Worm (Caenorhabditis elegans): ENCODE data around the gene Y64G10A.2.

Y64G10A.2 gene

ce11 chrIV:14244357-14244756, at the start of gene Y64G10A.2:
Gene Y64G10A.2 (minus strand): TSS chrIV:14244457.
- TF ChIP-seq unc-62 (GFP tag; optimal IDR thresholded peaks at IDR 0.05), result no peak

ce11 chrIV:14291601-14292000, 47.3 kb upstream of the Y64G10A.2 start, which contains the start of gene Y64G10A.7:
Gene Y64G10A.7 (plus strand): TSS chrIV:14291901.
- no peak for TF ChIP-seq unc-62 (GFP tag; optimal IDR thresholded peaks at IDR 0.05)

- no peak for TF ChIP-seq unc-62 (GFP tag; optimal IDR thresholded peaks at IDR 0.05)
Measured at ce11 chrIV:14284920-14285319, 40.7 kb upstream of the Y64G10A.2 start.

- TF ChIP-seq unc-62 (GFP tag; optimal IDR thresholded peaks at IDR 0.05), result no peak
Measured at ce11 chrIV:14276773-14277388, 32.6 kb upstream of the Y64G10A.2 start.

- TF ChIP-seq unc-62 (GFP tag; optimal IDR thresholded peaks at IDR 0.05), result no peak
Measured at ce11 chrIV:14276160-14276559, 31.9 kb upstream of the Y64G10A.2 start, which contains the start of gene ilcr-1. Gene ilcr-1 (plus strand): TSS chrIV:14276460.

ce11 chrIV:14274834-14275233, 30.6 kb upstream of the Y64G10A.2 start:
- TF ChIP-seq unc-62 (GFP tag; optimal IDR thresholded peaks at IDR 0.05), result no peak

ce11 chrIV:14272561-14272960, 28.3 kb upstream of the Y64G10A.2 start:
- TF ChIP-seq unc-62 (GFP tag; optimal IDR thresholded peaks at IDR 0.05), result no peak

- TF ChIP-seq unc-62 (GFP tag; optimal IDR thresholded peaks at IDR 0.05), result no peak
Measured at ce11 chrIV:14269932-14270331, 25.7 kb upstream of the Y64G10A.2 start.

- TF ChIP-seq unc-62 (GFP tag; optimal IDR thresholded peaks at IDR 0.05), result no peak
Measured at ce11 chrIV:14268882-14269281, 24.6 kb upstream of the Y64G10A.2 start.

- TF ChIP-seq unc-62 (GFP tag; optimal IDR thresholded peaks at IDR 0.05), result no peak
Measured at ce11 chrIV:14260761-14261160, 16.5 kb upstream of the Y64G10A.2 start.

- no peak for TF ChIP-seq unc-62 (GFP tag; optimal IDR thresholded peaks at IDR 0.05)
Measured at ce11 chrIV:14259197-14259596, 14.9 kb upstream of the Y64G10A.2 start.

ce11 chrIV:14257528-14257927, 13.3 kb upstream of the Y64G10A.2 start:
- no peak for TF ChIP-seq unc-62 (GFP tag; optimal IDR thresholded peaks at IDR 0.05)

ce11 chrIV:14255605-14256004, 11.3 kb upstream of the Y64G10A.2 start:
- TF ChIP-seq unc-62 (GFP tag; optimal IDR thresholded peaks at IDR 0.05), result no peak

ce11 chrIV:14250113-14250512, 5.9 kb upstream of the Y64G10A.2 start, which contains the start of gene srab-24:
Gene srab-24 (minus strand): TSS chrIV:14250213.
- TF ChIP-seq unc-62 (GFP tag; optimal IDR thresholded peaks at IDR 0.05), result no peak

- TF ChIP-seq unc-62 (GFP tag; optimal IDR thresholded peaks at IDR 0.05), result no peak
Measured at ce11 chrIV:14249447-14249846, 5.2 kb upstream of the Y64G10A.2 start.

- TF ChIP-seq unc-62 (GFP tag; optimal IDR thresholded peaks at IDR 0.05), result no peak
Measured at ce11 chrIV:14241382-14242122, 2.7 kb downstream of the Y64G10A.2 start, which contains the start of gene Y64G10A.10. Gene Y64G10A.10 (minus strand): TSS chrIV:14241432.

ce11 chrIV:14238976-14239375, 5.3 kb downstream of the Y64G10A.2 start, which contains the start of gene Y64G10A.1:
Gene Y64G10A.1 (minus strand): TSS chrIV:14239076.
- TF ChIP-seq unc-62 (GFP tag; optimal IDR thresholded peaks at IDR 0.05), result no peak

Data from whole organism, dauer.